Fruit fly (Drosophila melanogaster): ENCODE measurements around the gene Hexo1.
A peak's percentile ranks its signal among the peaks of the same experiment; 100 is the strongest.

The Hexo1 gene

DNA sequence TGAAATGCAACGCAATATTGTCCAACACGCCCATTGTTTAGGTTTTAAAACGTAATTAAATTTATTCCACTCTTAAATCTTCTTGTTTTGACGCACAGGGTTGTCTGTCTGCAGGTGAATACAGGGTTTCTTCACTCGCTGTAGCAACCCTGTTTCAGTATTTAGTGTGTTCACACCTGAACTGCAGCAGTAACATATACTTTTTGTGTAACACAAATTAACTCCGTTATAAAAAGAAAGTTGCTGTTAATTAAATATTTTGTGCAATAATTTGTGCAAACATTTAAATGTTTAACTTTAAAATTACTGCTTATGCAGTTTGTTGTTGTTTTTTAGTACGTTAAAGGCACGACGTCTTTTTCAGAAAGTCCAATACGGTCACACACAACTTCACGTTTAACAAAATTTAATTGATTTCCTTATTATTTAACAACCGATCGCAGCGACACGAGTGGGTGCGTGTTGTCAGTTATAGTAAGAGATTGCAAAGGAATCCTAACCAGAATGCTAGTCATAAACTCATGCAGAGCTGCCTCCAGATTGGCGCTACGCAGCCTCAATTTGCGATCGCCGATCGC is 3.8 kb downstream of the Hexo1 start, which contains the start of the genes CG15012 and Fdx2:
TSS of gene CG15012 (minus strand) at position 127 of the 578 bp plus-strand sequence.
TSS of gene Fdx2 (plus strand) at position 363 of the 578 bp plus-strand sequence.
- TF ChIP-seq foxo (GFP tag; optimal IDR thresholded peaks at IDR 0.05), result no peak
- TF ChIP-seq N (GFP tag; optimal IDR thresholded peaks at IDR 0.05), result no peak
- TF ChIP-seq Sp1 (GFP tag; optimal IDR thresholded peaks at IDR 0.05), result peak; percentile 30
- TF ChIP-seq br (GFP tag; optimal IDR thresholded peaks at IDR 0.05), result no peak
- peak; percentile 43 for TF ChIP-seq rgr (GFP tag; optimal IDR thresholded peaks at IDR 0.05)
- no peak for TF ChIP-seq pan (optimal IDR thresholded peaks at IDR 0.05)
- no peak for TF ChIP-seq sv (GFP tag; optimal IDR thresholded peaks at IDR 0.05)
- no peak for TF ChIP-seq CrebA (GFP tag; optimal IDR thresholded peaks at IDR 0.05; ENCODE audit: borderline replicate concordance)
- TF ChIP-seq Jra (GFP tag; optimal IDR thresholded peaks at IDR 0.05), result peak; percentile 32
- TF ChIP-seq Myc (optimal IDR thresholded peaks at IDR 0.05), result peak; percentile 33
- TF ChIP-seq HLH106 (tag; optimal IDR thresholded peaks at IDR 0.05), result no peak
- no peak for TF ChIP-seq OdsH (GFP tag; optimal IDR thresholded peaks at IDR 0.05)
- no peak for TF ChIP-seq usp (GFP tag; optimal IDR thresholded peaks at IDR 0.05)
- peak; percentile 71 for TF ChIP-seq woc (GFP tag; optimal IDR thresholded peaks at IDR 0.05)
- no peak for TF ChIP-seq tai (GFP tag; optimal IDR thresholded peaks at IDR 0.05)
- no peak for TF ChIP-seq sage (GFP tag; optimal IDR thresholded peaks at IDR 0.05)
- peak; percentile 8 for TF ChIP-seq ey (GFP tag; optimal IDR thresholded peaks at IDR 0.05)
- no peak for TF ChIP-seq jim (GFP tag; optimal IDR thresholded peaks at IDR 0.05)
- no peak for TF ChIP-seq Rel (GFP tag; optimal IDR thresholded peaks at IDR 0.05)
- no peak for TF ChIP-seq Rel (tag; optimal IDR thresholded peaks at IDR 0.05)
- no peak for TF ChIP-seq Vsx2 (GFP tag; optimal IDR thresholded peaks at IDR 0.05; ENCODE audit: partially characterized antibody)
- no peak for TF ChIP-seq CG32264 (GFP tag; optimal IDR thresholded peaks at IDR 0.05)
- TF ChIP-seq fru (GFP tag; optimal IDR thresholded peaks at IDR 0.05), result peak; percentile 46

- TF ChIP-seq CrebA (GFP tag; optimal IDR thresholded peaks at IDR 0.05; ENCODE audit: borderline replicate concordance), result no peak
- no peak for TF ChIP-seq lola (GFP tag; optimal IDR thresholded peaks at IDR 0.05)
- TF ChIP-seq rgr (GFP tag; optimal IDR thresholded peaks at IDR 0.05), result no peak
- TF ChIP-seq dl (GFP tag; optimal IDR thresholded peaks at IDR 0.05; ENCODE audit: insufficient read depth in 1 of 2, partially characterized antibody in 2 of 2), result no peak
- no peak for TF ChIP-seq dsf (GFP tag; optimal IDR thresholded peaks at IDR 0.05; ENCODE audit: borderline replicate concordance)
- no peak for TF ChIP-seq brk (GFP tag; optimal IDR thresholded peaks at IDR 0.05)
- TF ChIP-seq CG32264 (GFP tag; optimal IDR thresholded peaks at IDR 0.05), result no peak
These were observed 4.9 kb downstream of the Hexo1 start for dm6 chr3L:4293304-4293703.

DNA sequence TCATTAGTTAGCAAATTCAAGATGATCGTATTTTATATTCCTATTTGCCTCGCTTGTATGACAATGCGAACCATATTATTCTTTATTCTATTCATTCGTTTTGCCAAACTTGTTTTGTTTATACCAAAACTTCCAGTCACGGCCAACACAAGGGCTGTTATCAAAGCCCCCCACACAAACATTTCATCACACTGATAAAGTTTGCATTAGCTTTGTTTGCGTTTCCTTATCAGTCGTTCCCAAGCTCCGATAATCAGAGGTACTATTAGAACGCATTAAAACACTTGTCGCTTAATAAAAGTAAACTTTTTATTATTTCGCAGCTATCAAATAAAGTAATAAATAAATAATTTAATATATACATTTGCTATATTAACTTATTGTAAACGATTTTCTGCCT is 5.3 kb downstream of the Hexo1 start:
- TF ChIP-seq Hr83 (GFP tag; optimal IDR thresholded peaks at IDR 0.05; ENCODE audit: poor library complexity, severe bottlenecking), result no peak
- TF ChIP-seq HLH106 (tag; optimal IDR thresholded peaks at IDR 0.05), result no peak
- no peak for TF ChIP-seq Abd-B (GFP tag; optimal IDR thresholded peaks at IDR 0.05)
- no peak for TF ChIP-seq tai (GFP tag; optimal IDR thresholded peaks at IDR 0.05)
- TF ChIP-seq CrebA (GFP tag; optimal IDR thresholded peaks at IDR 0.05; ENCODE audit: borderline replicate concordance), result no peak
- TF ChIP-seq OdsH (GFP tag; optimal IDR thresholded peaks at IDR 0.05), result no peak
- TF ChIP-seq GATAd (GFP tag; optimal IDR thresholded peaks at IDR 0.05), result no peak
- TF ChIP-seq sage (GFP tag; optimal IDR thresholded peaks at IDR 0.05), result no peak
- no peak for TF ChIP-seq Mio (GFP tag; optimal IDR thresholded peaks at IDR 0.05)
- no peak for TF ChIP-seq foxo (GFP tag; optimal IDR thresholded peaks at IDR 0.05)
- no peak for TF ChIP-seq dsf (GFP tag; optimal IDR thresholded peaks at IDR 0.05; ENCODE audit: borderline replicate concordance)
- TF ChIP-seq sv (GFP tag; optimal IDR thresholded peaks at IDR 0.05), result no peak

DNA sequence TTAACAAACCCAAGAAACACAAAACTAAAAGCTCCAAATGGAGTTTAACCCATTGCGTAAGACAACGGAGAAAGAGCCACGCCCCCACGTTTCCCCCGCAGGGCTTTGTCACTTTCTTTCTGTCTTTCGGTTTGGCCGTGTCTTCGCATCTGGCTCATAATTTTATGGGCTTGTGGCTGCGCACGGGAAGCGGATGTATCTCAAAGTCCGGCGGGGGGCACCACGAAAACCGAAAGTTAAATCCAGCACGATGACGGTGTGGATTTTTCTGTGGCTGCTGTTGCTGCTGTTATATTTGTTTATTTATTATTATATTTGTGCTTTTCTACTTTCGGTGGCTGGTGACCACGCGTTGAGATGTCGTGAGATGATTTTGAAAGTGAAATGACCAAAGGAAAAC is 8.3 kb downstream of the Hexo1 start:
- TF ChIP-seq woc (GFP tag; optimal IDR thresholded peaks at IDR 0.05) (no peak), Myc (optimal IDR thresholded peaks at IDR 0.05) (no peak), GATAd (GFP tag; optimal IDR thresholded peaks at IDR 0.05) (no peak), usp (GFP tag; optimal IDR thresholded peaks at IDR 0.05) (no peak), brk (GFP tag; optimal IDR thresholded peaks at IDR 0.05) (no peak), HLH106 (tag; optimal IDR thresholded peaks at IDR 0.05) (no peak), Dfd (GFP tag; optimal IDR thresholded peaks at IDR 0.05) (no peak), fru (GFP tag; optimal IDR thresholded peaks at IDR 0.05) (no peak), Vsx2 (GFP tag; optimal IDR thresholded peaks at IDR 0.05; ENCODE audit: partially characterized antibody) (no peak), ey (GFP tag; optimal IDR thresholded peaks at IDR 0.05) (no peak), Jra (GFP tag; optimal IDR thresholded peaks at IDR 0.05) (no peak), rgr (GFP tag; optimal IDR thresholded peaks at IDR 0.05) (no peak), foxo (GFP tag; optimal IDR thresholded peaks at IDR 0.05) (no peak), dl (GFP tag; optimal IDR thresholded peaks at IDR 0.05; ENCODE audit: insufficient read depth in 1 of 2, partially characterized antibody in 2 of 2) (no peak), sv (GFP tag; optimal IDR thresholded peaks at IDR 0.05) (no peak), psq (GFP tag; optimal IDR thresholded peaks at IDR 0.05) (no peak)
